Fruit fly (Drosophila melanogaster) whole organism, embryonic: ENCODE data around the gene Ask1.

Experiments
- B-H2 ChIP-seq: fragments of 200-800 bp; sonication (Bioruptor generic); optimal IDR thresholded peaks from 2 replicates; lab custom pipeline; 2018; ENCODE audit warnings: missing biosample characterization, mild to moderate bottlenecking, missing genetic modification characterization
- Bgb ChIP-seq: fragments of 200-800 bp; sonication (Bioruptor generic); IDR thresholded peaks from 2 replicates; pipeline ENCODE4 v1.3.6; 2022; ENCODE audit warnings: missing biosample characterization, missing genetic modification characterization; ENCODE audit not compliant: partially characterized antibody
- BtbVII ChIP-seq: fragments of 200-800 bp; sonication (Bioruptor generic); optimal IDR thresholded peaks from 3 replicates; lab custom pipeline; 2017; ENCODE audit warnings: missing biosample characterization, mild to moderate bottlenecking, missing genetic modification characterization
- CG10462 ChIP-seq: fragments of 200-800 bp; sonication (Bioruptor generic); optimal IDR thresholded peaks from 2 replicates; lab custom pipeline; 2016; ENCODE audit warnings: missing biosample characterization, missing genetic modification characterization
- CG11398 ChIP-seq: fragments of 200-800 bp; sonication (Bioruptor generic); optimal IDR thresholded peaks from 2 replicates; lab custom pipeline; 2016; ENCODE audit warnings: missing biosample characterization, missing genetic modification characterization
- CG11695 ChIP-seq: fragments of 200-800 bp; sonication (Bioruptor generic); IDR thresholded peaks from 3 replicates; pipeline ENCODE4 v1.3.6; 2022; ENCODE audit warnings: missing biosample characterization, missing genetic modification characterization
- CG12071 ChIP-seq: fragments of 200-800 bp; sonication (Bioruptor generic); optimal IDR thresholded peaks from 3 replicates; lab custom pipeline; 2018; ENCODE audit warnings: missing biosample characterization, mild to moderate bottlenecking, missing genetic modification characterization
- CG12219 ChIP-seq: fragments of 200-800 bp; sonication (Bioruptor generic); optimal IDR thresholded peaks from 3 replicates; lab custom pipeline; 2018; ENCODE audit warnings: missing biosample characterization, mild to moderate bottlenecking, missing genetic modification characterization
- CG13894 ChIP-seq: fragments of 200-800 bp; sonication (Bioruptor generic); optimal IDR thresholded peaks from 3 replicates; lab custom pipeline; 2018; ENCODE audit warnings: missing biosample characterization, mild to moderate bottlenecking, missing genetic modification characterization, moderate library complexity
- CG14441 ChIP-seq: fragments of 200-800 bp; sonication (Bioruptor generic); IDR thresholded peaks from 2 replicates; pipeline ENCODE4 v1.3.6; 2022; ENCODE audit warnings: missing biosample characterization, missing genetic modification characterization
- CG15011 ChIP-seq: fragments of 200-800 bp; sonication (Bioruptor generic); optimal IDR thresholded peaks from 3 replicates; lab custom pipeline; 2018; ENCODE audit warnings: missing biosample characterization, mild to moderate bottlenecking, missing genetic modification characterization
- CG16863 ChIP-seq: fragments of 200-800 bp; sonication (Bioruptor generic); optimal IDR thresholded peaks from 3 replicates; lab custom pipeline; 2016; ENCODE audit warnings: missing biosample characterization, missing genetic modification characterization
- CG17568 ChIP-seq: fragments of 200-800 bp; sonication (Bioruptor generic); optimal IDR thresholded peaks from 2 replicates; lab custom pipeline; 2018; ENCODE audit warnings: missing biosample characterization, mild to moderate bottlenecking, missing genetic modification characterization, moderate library complexity
- CG31388 ChIP-seq: fragments of 200-800 bp; sonication (Bioruptor generic); optimal IDR thresholded peaks from 2 replicates; lab custom pipeline; 2016; ENCODE audit warnings: missing biosample characterization, missing genetic modification characterization
- CG31441 ChIP-seq: fragments of 200-800 bp; sonication (Bioruptor generic); IDR thresholded peaks from 2 replicates; pipeline ENCODE4 v1.3.6; 2022; ENCODE audit warnings: missing biosample characterization, missing genetic modification characterization
- CG7372 ChIP-seq: fragments of 200-800 bp; sonication (Bioruptor generic); IDR thresholded peaks from 2 replicates; pipeline ENCODE4 v1.3.6; 2022; ENCODE audit warnings: missing biosample characterization, missing genetic modification characterization
- CG7839 ChIP-seq: fragments of 200-800 bp; sonication (Bioruptor generic); optimal IDR thresholded peaks from 3 replicates; lab custom pipeline; 2018; ENCODE audit warnings: missing biosample characterization, mild to moderate bottlenecking, missing genetic modification characterization, moderate library complexity
- CG7987 ChIP-seq: fragments of 200-800 bp; sonication (Bioruptor generic); optimal IDR thresholded peaks from 2 replicates; lab custom pipeline; 2018; ENCODE audit warnings: missing biosample characterization, mild to moderate bottlenecking, missing genetic modification characterization, moderate library complexity
- CG8089 ChIP-seq: fragments of 200-800 bp; sonication (Bioruptor generic); optimal IDR thresholded peaks from 3 replicates; lab custom pipeline; 2016; ENCODE audit warnings: missing biosample characterization, missing genetic modification characterization
- CG8478 ChIP-seq: fragments of >200 bp; optimal IDR thresholded peaks from 2 replicates; lab custom pipeline; 2018
- CG8944 ChIP-seq: fragments of 200-800 bp; sonication (Bioruptor generic); optimal IDR thresholded peaks from 3 replicates; lab custom pipeline; 2016; ENCODE audit warnings: missing biosample characterization, missing genetic modification characterization
- HHEX ChIP-seq: fragments of 200-800 bp; sonication (Bioruptor generic); optimal IDR thresholded peaks from 3 replicates; lab custom pipeline; 2017; ENCODE audit warnings: missing biosample characterization, mild to moderate bottlenecking, missing genetic modification characterization, missing genetic modification reagents
- HLH54F ChIP-seq: fragments of 200-800 bp; sonication (Bioruptor generic); optimal IDR thresholded peaks from 3 replicates; lab custom pipeline; 2016; ENCODE audit warnings: missing biosample characterization, missing genetic modification characterization
- Hr39 ChIP-seq: fragments of >200 bp; optimal IDR thresholded peaks from 2 replicates; lab custom pipeline; 2017
- Mrtf ChIP-seq: fragments of 200-800 bp; sonication (Bioruptor generic); IDR thresholded peaks from 3 replicates; pipeline ENCODE4 v1.3.6; 2022; ENCODE audit warnings: missing biosample characterization, missing genetic modification characterization
- NC2β ChIP-seq: fragments of 200-800 bp; sonication (Bioruptor generic); optimal IDR thresholded peaks from 2 replicates; lab custom pipeline; 2016; ENCODE audit warnings: missing biosample characterization, missing genetic modification characterization
- Scr ChIP-seq: fragments of 200-800 bp; sonication (Bioruptor generic); IDR thresholded peaks from 2 replicates; pipeline ENCODE4 v1.3.6; 2022; ENCODE audit warnings: missing biosample characterization, missing genetic modification characterization; ENCODE audit not compliant: partially characterized antibody
- Sin3A ChIP-seq: fragments of >200 bp; optimal IDR thresholded peaks from 2 replicates; lab custom pipeline; 2018
- bigmax ChIP-seq: fragments of 200-800 bp; sonication (Bioruptor generic); optimal IDR thresholded peaks from 2 replicates; lab custom pipeline; 2018; ENCODE audit warnings: missing biosample characterization, mild to moderate bottlenecking, missing genetic modification characterization
- corto ChIP-seq: fragments of 200-800 bp; sonication (Bioruptor generic); optimal IDR thresholded peaks from 2 replicates; lab custom pipeline; 2016; ENCODE audit warnings: missing biosample characterization, mild to moderate bottlenecking, missing genetic modification characterization, moderate library complexity
- crc ChIP-seq: fragments of 200-800 bp; sonication (Bioruptor generic); optimal IDR thresholded peaks from 2 replicates; lab custom pipeline; 2016; ENCODE audit warnings: missing biosample characterization, missing genetic modification characterization
- dmrt99B ChIP-seq: fragments of 200-800 bp; sonication (Bioruptor generic); optimal IDR thresholded peaks from 2 replicates; lab custom pipeline; 2018; ENCODE audit warnings: missing biosample characterization, mild to moderate bottlenecking, missing genetic modification characterization, moderate library complexity
- eve ChIP-seq, 2 experiments: fragments of >200 bp; optimal IDR thresholded peaks; 2 replicates each; lab custom pipeline; 2017; ENCODE audit warnings: missing biosample characterization in 2 of 2, missing genetic modification characterization in 2 of 2
- fd102C ChIP-seq: fragments of 200-800 bp; sonication (Bioruptor generic); optimal IDR thresholded peaks from 2 replicates; lab custom pipeline; 2018; ENCODE audit warnings: missing biosample characterization, mild to moderate bottlenecking, missing genetic modification characterization, moderate library complexity
- grau ChIP-seq: fragments of 200-800 bp; optimal IDR thresholded peaks from 3 replicates; lab custom pipeline; 2019; ENCODE audit warnings: missing biosample characterization, mild to moderate bottlenecking, missing genetic modification characterization, moderate library complexity
- gt ChIP-seq: fragments of 200-800 bp; sonication (Bioruptor generic); IDR thresholded peaks from 2 replicates; pipeline ENCODE4 v1.3.6; 2022; ENCODE audit warnings: missing biosample characterization, missing genetic modification characterization
- ham ChIP-seq: fragments of 200-800 bp; sonication (Bioruptor generic); IDR thresholded peaks from 2 replicates; pipeline ENCODE4 v1.3.6; 2022; ENCODE audit warnings: missing biosample characterization, missing genetic modification characterization
- hbn ChIP-seq: fragments of 200-800 bp; sonication (Bioruptor generic); IDR thresholded peaks from 2 replicates; pipeline ENCODE4 v1.3.6; 2022; ENCODE audit warnings: missing biosample characterization, missing genetic modification characterization; ENCODE audit not compliant: partially characterized antibody
- hkb ChIP-seq, 2 experiments: fragments of 200-800 bp in 1 of 2; fragments of >200 bp in 1 of 2; sonication (Bioruptor generic) in 1 of 2; IDR thresholded peaks in 1 of 2; optimal IDR thresholded peaks in 1 of 2; 2 replicates each; pipeline versions ENCODE4 v1.3.6 to Lab custom; 2017 to 2022; ENCODE audit warnings: missing biosample characterization in 1 of 2, missing genetic modification characterization in 1 of 2
- kah ChIP-seq: fragments of 200-800 bp; sonication (Bioruptor generic); optimal IDR thresholded peaks from 2 replicates; lab custom pipeline; 2018; ENCODE audit warnings: missing biosample characterization, mild to moderate bottlenecking, missing genetic modification characterization
- kni ChIP-seq: fragments of 200-800 bp; sonication (Bioruptor generic); optimal IDR thresholded peaks from 3 replicates; lab custom pipeline; 2017; ENCODE audit warnings: mild to moderate bottlenecking, missing biosample characterization, missing genetic modification reagents, missing genetic modification characterization
- mld ChIP-seq: fragments of 200-800 bp; sonication (Bioruptor generic); IDR thresholded peaks from 3 replicates; pipeline ENCODE4 v1.3.6; 2022; ENCODE audit warnings: missing biosample characterization, missing genetic modification characterization; ENCODE audit not compliant: partially characterized antibody
- nerfin-1 ChIP-seq: fragments of 200-800 bp; sonication (Bioruptor generic); optimal IDR thresholded peaks from 3 replicates; lab custom pipeline; 2019; ENCODE audit warnings: missing biosample characterization, mild to moderate bottlenecking, missing genetic modification characterization, moderate library complexity
- pita ChIP-seq: fragments of 200-800 bp; sonication (Bioruptor generic); optimal IDR thresholded peaks from 2 replicates; lab custom pipeline; 2017; ENCODE audit warnings: missing biosample characterization, mild to moderate bottlenecking, missing genetic modification characterization
- pnt ChIP-seq: fragments of 200-800 bp; sonication (Bioruptor generic); optimal IDR thresholded peaks from 3 replicates; lab custom pipeline; 2016; ENCODE audit warnings: missing biosample characterization, missing genetic modification characterization
- pros ChIP-seq: fragments of 200-800 bp; sonication (Bioruptor generic); optimal IDR thresholded peaks from 3 replicates; lab custom pipeline; 2019; ENCODE audit warnings: missing biosample characterization, mild to moderate bottlenecking, missing genetic modification characterization, moderate library complexity
- rib ChIP-seq: fragments of 200-800 bp; sonication (Bioruptor generic); IDR thresholded peaks from 2 replicates; pipeline ENCODE4 v1.3.6; 2022; ENCODE audit warnings: missing biosample characterization, missing genetic modification characterization
- salm ChIP-seq: fragments of 200-800 bp; sonication (Bioruptor generic); optimal IDR thresholded peaks from 2 replicates; lab custom pipeline; 2018; ENCODE audit warnings: missing biosample characterization, mild to moderate bottlenecking, missing genetic modification characterization
- stc ChIP-seq: fragments of 200-800 bp; sonication (Bioruptor generic); IDR thresholded peaks from 2 replicates; pipeline ENCODE4 v1.3.6; 2022; ENCODE audit warnings: missing biosample characterization, missing genetic modification characterization
- tgo ChIP-seq: fragments of 200-800 bp; sonication (Bioruptor generic); IDR thresholded peaks from 3 replicates; pipeline ENCODE4 v1.3.6; 2022; ENCODE audit warnings: missing biosample characterization, missing genetic modification characterization
- wdn ChIP-seq: fragments of 200-800 bp; sonication (Bioruptor generic); IDR thresholded peaks from 2 replicates; pipeline ENCODE4 v1.3.6; 2022; ENCODE audit warnings: missing biosample characterization, missing genetic modification characterization

Ask1 gene

DNA sequence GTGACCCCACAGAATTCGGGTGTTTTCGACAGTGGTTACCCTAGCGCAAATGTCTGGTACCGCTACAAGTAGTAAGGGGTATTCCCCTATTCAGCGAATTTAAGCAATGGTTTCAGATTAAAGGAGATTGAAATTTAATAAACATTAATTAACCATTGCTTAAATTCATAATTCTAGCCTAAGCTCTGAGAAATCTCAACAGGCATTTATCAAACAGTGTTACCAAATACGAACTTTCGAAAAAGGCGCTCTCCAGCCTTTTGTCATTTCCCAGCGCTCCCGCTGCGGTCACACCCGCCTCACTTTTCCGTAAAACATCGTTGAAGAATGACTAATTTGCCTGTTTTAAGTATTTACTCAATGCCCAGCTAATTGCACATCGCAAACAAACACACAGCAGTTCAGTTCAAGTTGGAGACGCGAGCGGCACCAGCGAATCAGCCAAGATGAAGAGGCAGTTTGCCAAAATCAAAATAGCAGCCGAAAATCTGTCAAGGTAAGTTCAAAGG, 25.4 kb downstream of the Ask1 start, which contains the start of the genes Surf6 and RhoGAP92B (continued):
- TF ChIP-seq salm (tag; lab: Kevin White, UChicago), result peak; percentile 41
- TF ChIP-seq kni (GFP tag; lab: Kevin White, UChicago), result peak; percentile 39
- peak; percentile 53 for TF ChIP-seq CG7839 (tag; lab: Kevin White, UChicago)
- TF ChIP-seq CG14441, result peak; percentile 61; the same call in 1 of the 2 replicates
- TF ChIP-seq CG8944, result peak; percentile 39
- TF ChIP-seq crc (GFP tag; lab: Kevin White, UChicago), result peak; percentile 22
- peak; percentile 68 for TF ChIP-seq CG13894 (tag; lab: Kevin White, UChicago)
- peak; percentile 58; the same call in 1 of the 2 replicates for TF ChIP-seq Scr
- no peak for TF ChIP-seq Hr39 (lab: Kevin White, UChicago)
- no peak for TF ChIP-seq wdn (GFP tag; lab: Robert Waterston, UW)
- TF ChIP-seq pita, result no peak
- TF ChIP-seq pnt (GFP tag; lab: Kevin White, UChicago), result no peak
- 0 out of 3 replicates have a peak, but pooled peaks have one; percentile 25 for TF ChIP-seq CG11695 (GFP tag; lab: Robert Waterston, UW)
- TF ChIP-seq HLH54F (GFP tag; lab: Kevin White, UChicago), result peak; percentile 58
- peak; percentile 57 for TF ChIP-seq BtbVII
- no peak for TF ChIP-seq corto
- peak; percentile 73 for TF ChIP-seq kah (GFP tag; lab: Kevin White, UChicago)
- no peak for TF ChIP-seq CG7372 (GFP tag; lab: Robert Waterston, UW)
- TF ChIP-seq CG16863 (GFP tag; lab: Kevin White, UChicago), result peak; percentile 40
- TF ChIP-seq ham (GFP tag; lab: Robert Waterston, UW), result no peak
- peak; percentile 53 for TF ChIP-seq CG10462 (GFP tag; lab: Kevin White, UChicago)
- TF ChIP-seq mld, result no peak
- TF ChIP-seq nerfin-1 (tag; lab: Kevin White, UChicago), result peak; percentile 54
- TF ChIP-seq grau, result peak; percentile 64
- TF ChIP-seq CG8478 (lab: Kevin White, UChicago), result no peak
- TF ChIP-seq HHEX (GFP tag; lab: Kevin White, UChicago), result peak; percentile 58
- TF ChIP-seq NC2β (GFP tag; lab: Kevin White, UChicago), result peak; percentile 78
- no peak for TF ChIP-seq Mrtf (GFP tag; lab: Robert Waterston, UW)
- TF ChIP-seq CG12071, result peak; percentile 22
- peak; percentile 35 for TF ChIP-seq CG7987 (GFP tag; lab: Kevin White, UChicago)
- no peak for TF ChIP-seq gt (GFP tag; lab: Robert Waterston, UW)
- TF ChIP-seq eve (GFP tag; optimal IDR thresholded peaks at IDR 0.05; lab: Kevin White, UChicago), result no peak
- no peak for TF ChIP-seq Bgb (GFP tag; lab: Robert Waterston, UW)
- no peak for TF ChIP-seq CG15011
- peak; percentile 32 for TF ChIP-seq CG11398 (GFP tag; lab: Kevin White, UChicago)
- TF ChIP-seq tgo (GFP tag; lab: Robert Waterston, UW), result 0 out of 3 replicates have a peak, but pooled peaks have one; percentile 13
- 0 out of 2 replicates have a peak, but pooled peaks have one; percentile 32 for TF ChIP-seq stc
- TF ChIP-seq CG17568 (GFP tag; lab: Kevin White, UChicago), result peak; percentile 79
- TF ChIP-seq bigmax (GFP tag; lab: Kevin White, UChicago), result peak; percentile 33
- TF ChIP-seq CG12219 (GFP tag; lab: Kevin White, UChicago), result peak; percentile 10
- TF ChIP-seq fd102C, result no peak
- TF ChIP-seq hbn, result 0 out of 2 replicates have a peak, but pooled peaks have one; percentile 18
- peak; percentile 49 for TF ChIP-seq CG8089 (GFP tag; lab: Kevin White, UChicago)
- TF ChIP-seq hkb (optimal IDR thresholded peaks at IDR 0.05; lab: Kevin White, UChicago), result peak; percentile 96
- TF ChIP-seq hkb (GFP tag; IDR thresholded peaks at IDR 0.05; lab: Robert Waterston, UW), result peak; percentile 80
- no peak for TF ChIP-seq pros (GFP tag; lab: Kevin White, UChicago)
- TF ChIP-seq rib (GFP tag; lab: Robert Waterston, UW), result no peak
- peak; percentile 51 for TF ChIP-seq dmrt99B
- peak; percentile 96 for TF ChIP-seq Sin3A
- TF ChIP-seq CG31441 (GFP tag; lab: Robert Waterston, UW), result peak; percentile 76
- TF ChIP-seq B-H2 (GFP tag; lab: Kevin White, UChicago), result peak; percentile 33
- TF ChIP-seq CG31388 (GFP tag; lab: Kevin White, UChicago), result no peak
